Fruit fly (Drosophila melanogaster) whole organism, wandering third instar larva: Measurements from ENCODE around the gene yellow-g2.

Experiments used
- Abd-B ChIP-seq: fragments of >200 bp; optimal IDR thresholded peaks from 2 replicates; lab custom pipeline; 2017; ENCODE audit warnings: missing biosample characterization, missing genetic modification characterization
- CG32264 ChIP-seq: fragments of 200-800 bp; sonication (Bioruptor generic); optimal IDR thresholded peaks from 2 replicates; lab custom pipeline; 2016; ENCODE audit warnings: missing biosample characterization, missing genetic modification characterization
- Dfd ChIP-seq: fragments of >200 bp; optimal IDR thresholded peaks from 2 replicates; lab custom pipeline; 2017; ENCODE audit warnings: missing biosample characterization, missing genetic modification characterization
- Dif ChIP-seq: fragments of 200-275, 200-300 bp; sonication (Bioruptor generic); optimal IDR thresholded peaks from 2 replicates; lab custom pipeline; 2018; ENCODE audit warnings: missing biosample characterization, missing genetic modification characterization; ENCODE audit not compliant: partially characterized antibody
- GATAd ChIP-seq: sonication (Bioruptor generic); optimal IDR thresholded peaks from 2 replicates; lab custom pipeline; 2016; ENCODE audit warnings: missing biosample characterization, missing genetic modification characterization
- HLH106 ChIP-seq: fragments of 200-800 bp; optimal IDR thresholded peaks from 3 replicates; lab custom pipeline; 2019; ENCODE audit warnings: missing biosample characterization, mild to moderate bottlenecking, missing genetic modification characterization, moderate library complexity
- Hnf4 ChIP-seq: fragments of 200-800 bp; sonication (Bioruptor generic); optimal IDR thresholded peaks from 2 replicates; lab custom pipeline; 2016; ENCODE audit warnings: missing biosample characterization, mild to moderate bottlenecking, missing genetic modification characterization
- Hr83 ChIP-seq: fragments of 200-300 bp; sonication (Bioruptor generic); optimal IDR thresholded peaks from 2 replicates; lab custom pipeline; 2016; ENCODE audit warnings: missing biosample characterization, mild to moderate bottlenecking, missing genetic modification characterization, moderate library complexity; ENCODE audit not compliant: poor library complexity, severe bottlenecking
- Mio ChIP-seq: sonication (Bioruptor generic); optimal IDR thresholded peaks from 2 replicates; lab custom pipeline; 2016; ENCODE audit warnings: missing biosample characterization, missing genetic modification characterization
- Myc ChIP-seq: fragments of >200 bp; optimal IDR thresholded peaks from 2 replicates; lab custom pipeline; 2017
- N ChIP-seq: fragments of >200 bp; optimal IDR thresholded peaks from 2 replicates; lab custom pipeline; 2018; ENCODE audit warnings: missing biosample characterization, missing external identifiers, missing genetic modification characterization
- OdsH ChIP-seq: fragments of 200-800 bp; sonication (Bioruptor generic); optimal IDR thresholded peaks from 2 replicates; lab custom pipeline; 2016; ENCODE audit warnings: missing biosample characterization, mild to moderate bottlenecking, missing genetic modification characterization
- Rel ChIP-seq, 2 experiments: fragments of 200-800 bp; sonication (Bioruptor generic) in 1 of 2; optimal IDR thresholded peaks; 2 replicates in 1 of 2; 3 replicates in 1 of 2; lab custom pipeline; 2016 to 2019; ENCODE audit warnings: mild to moderate bottlenecking in 2 of 2, missing biosample characterization in 2 of 2, missing genetic modification characterization in 2 of 2, moderate library complexity in 1 of 2
- Vsx2 ChIP-seq: fragments of 200-300, 225-300 bp; sonication (Bioruptor generic); optimal IDR thresholded peaks from 2 replicates; lab custom pipeline; 2018; ENCODE audit warnings: missing biosample characterization, missing genetic modification characterization; ENCODE audit not compliant: partially characterized antibody
- brk ChIP-seq: fragments of 200-800 bp; sonication (Bioruptor generic); optimal IDR thresholded peaks from 2 replicates; lab custom pipeline; 2016; ENCODE audit warnings: missing biosample characterization, mild to moderate bottlenecking, missing genetic modification characterization
- dl ChIP-seq, 2 experiments: fragments of 175-275, 200-275 bp in 1 of 2; fragments of 200-275 bp in 1 of 2; sonication (Bioruptor generic); optimal IDR thresholded peaks; lab custom pipeline; 2018; ENCODE audit warnings: mild to moderate bottlenecking in 2 of 2, missing biosample characterization in 2 of 2, missing genetic modification characterization in 2 of 2, moderate library complexity in 2 of 2; ENCODE audit not compliant: partially characterized antibody in 2 of 2, insufficient read depth in 1 of 2
- dsf ChIP-seq: sonication (Bioruptor generic); optimal IDR thresholded peaks from 2 replicates; lab custom pipeline; 2016; ENCODE audit warnings: missing biosample characterization, missing genetic modification characterization, borderline replicate concordance
- ey ChIP-seq: fragments of 200-800 bp; sonication (Bioruptor generic); optimal IDR thresholded peaks from 2 replicates; lab custom pipeline; 2016; ENCODE audit warnings: missing biosample characterization, missing genetic modification characterization
- foxo ChIP-seq, 2 experiments: fragments of 200-800 bp; sonication (Bioruptor generic); optimal IDR thresholded peaks; 2 replicates in 1 of 2; 3 replicates in 1 of 2; lab custom pipeline; 2016 to 2017; ENCODE audit warnings: missing biosample characterization in 2 of 2, missing genetic modification characterization in 2 of 2
- fru ChIP-seq: fragments of 200-800 bp; sonication (Bioruptor generic); optimal IDR thresholded peaks from 3 replicates; lab custom pipeline; 2016; ENCODE audit warnings: missing biosample characterization, mild to moderate bottlenecking, missing genetic modification characterization
- jim ChIP-seq: fragments of 175-275, 200-325 bp; sonication (Bioruptor generic); optimal IDR thresholded peaks from 2 replicates; lab custom pipeline; 2016; ENCODE audit warnings: missing biosample characterization, mild to moderate bottlenecking, missing genetic modification characterization
- lola ChIP-seq: fragments of >200 bp; optimal IDR thresholded peaks from 2 replicates; lab custom pipeline; 2017; ENCODE audit warnings: missing biosample characterization, missing genetic modification characterization
- pan ChIP-seq: fragments of >200 bp; optimal IDR thresholded peaks from 2 replicates; lab custom pipeline; 2017
- psq ChIP-seq: fragments of 200-800 bp; sonication (Bioruptor generic); optimal IDR thresholded peaks from 3 replicates; lab custom pipeline; 2017; ENCODE audit warnings: missing biosample characterization, mild to moderate bottlenecking, missing genetic modification characterization, moderate library complexity
- rgr ChIP-seq: fragments of 200-800 bp; sonication (Bioruptor generic); optimal IDR thresholded peaks from 3 replicates; lab custom pipeline; 2016; ENCODE audit warnings: missing biosample characterization, mild to moderate bottlenecking, missing genetic modification characterization
- sage ChIP-seq: fragments of 200-800 bp; sonication (Bioruptor generic); optimal IDR thresholded peaks from 2 replicates; lab custom pipeline; 2016; ENCODE audit warnings: missing biosample characterization, mild to moderate bottlenecking, missing genetic modification characterization
- sv ChIP-seq: fragments of 200-800 bp; sonication (Bioruptor generic); optimal IDR thresholded peaks from 3 replicates; lab custom pipeline; 2016; ENCODE audit warnings: missing biosample characterization, missing genetic modification characterization
- tai ChIP-seq: sonication (Bioruptor generic); optimal IDR thresholded peaks from 2 replicates; lab custom pipeline; 2016; ENCODE audit warnings: missing biosample characterization, missing genetic modification characterization
- woc ChIP-seq: sonication (Bioruptor generic); optimal IDR thresholded peaks from 2 replicates; lab custom pipeline; 2016; ENCODE audit warnings: missing biosample characterization, mild to moderate bottlenecking, missing genetic modification characterization

yellow-g2 gene

dm6 chr3L:2276250-2276649 is at the start of gene yellow-g2:
yellow-g2 (plus strand) TSS chr3L:2276550.
- no peak for TF ChIP-seq dsf (GFP tag; lab: Kevin White, UChicago)
- no peak for TF ChIP-seq Abd-B
- no peak for TF ChIP-seq sage (GFP tag; lab: Kevin White, UChicago)
- no peak for TF ChIP-seq dl (GFP tag; optimal IDR thresholded peaks at IDR 0.05; lab: Kevin White, UChicago; ENCODE audit: insufficient read depth in 1 of 2, partially characterized antibody in 2 of 2)
- TF ChIP-seq Myc (lab: Kevin White, UChicago): no peak
- no peak for TF ChIP-seq Dfd (GFP tag; lab: Kevin White, UChicago)
- TF ChIP-seq sv (GFP tag; lab: Kevin White, UChicago): no peak
- no peak for TF ChIP-seq HLH106 (tag; lab: Kevin White, UChicago)
- TF ChIP-seq Mio (GFP tag; lab: Kevin White, UChicago): no peak
- TF ChIP-seq OdsH (GFP tag; lab: Kevin White, UChicago): no peak
- no peak for TF ChIP-seq N (GFP tag; lab: Kevin White, UChicago)
- no peak for TF ChIP-seq woc
- TF ChIP-seq ey (GFP tag; lab: Kevin White, UChicago): no peak
- TF ChIP-seq rgr (GFP tag; lab: Kevin White, UChicago): no peak
- TF ChIP-seq pan (lab: Kevin White, UChicago): no peak
- no peak for TF ChIP-seq jim (GFP tag; lab: Kevin White, UChicago)
- no peak for TF ChIP-seq Rel (GFP tag; optimal IDR thresholded peaks at IDR 0.05; lab: Kevin White, UChicago)
- no peak for TF ChIP-seq Rel (tag; optimal IDR thresholded peaks at IDR 0.05; lab: Kevin White, UChicago)
- no peak for TF ChIP-seq GATAd (GFP tag; lab: Kevin White, UChicago)

dm6 chr3L:2228367-2229171 is 47.8 kb upstream of the yellow-g2 start:
- TF ChIP-seq Myc (lab: Kevin White, UChicago) (peak; percentile 46), Abd-B (no peak)
- TF ChIP-seq, all 38 proteins: peak for 1

dm6 chr3L:2229172-2229696 is 47.1 kb upstream of the yellow-g2 start, which contains the start of gene Oseg2:
Oseg2 (plus strand) TSS chr3L:2229646.
- peak; percentile 25 for TF ChIP-seq Dif (GFP tag; lab: Kevin White, UChicago)
- no peak for TF ChIP-seq fru (GFP tag; lab: Kevin White, UChicago)
- peak in 1 of 2 experiments; percentile 29 for TF ChIP-seq dl (GFP tag; optimal IDR thresholded peaks at IDR 0.05; lab: Kevin White, UChicago; ENCODE audit: insufficient read depth in 1 of 2, partially characterized antibody in 2 of 2)
- no peak for TF ChIP-seq Hr83 (GFP tag; lab: Kevin White, UChicago)

- TF ChIP-seq sv (GFP tag; lab: Kevin White, UChicago) (no peak), Hr83 (GFP tag; lab: Kevin White, UChicago) (peak; percentile 12), fru (GFP tag; lab: Kevin White, UChicago) (no peak), tai (no peak), jim (GFP tag; lab: Kevin White, UChicago) (no peak), Dif (GFP tag; lab: Kevin White, UChicago) (no peak), CG32264 (no peak), brk (no peak), Rel (GFP tag; optimal IDR thresholded peaks at IDR 0.05; lab: Kevin White, UChicago) (no peak), Rel (tag; optimal IDR thresholded peaks at IDR 0.05; lab: Kevin White, UChicago) (no peak), Mio (GFP tag; lab: Kevin White, UChicago) (no peak), lola (GFP tag; lab: Kevin White, UChicago) (no peak), foxo (GFP tag; optimal IDR thresholded peaks at IDR 0.05; lab: Kevin White, UChicago) (peak in 1 of 2 experiments; percentile 3), Hnf4 (GFP tag; lab: Kevin White, UChicago) (no peak), ey (GFP tag; lab: Kevin White, UChicago) (no peak), Myc (lab: Kevin White, UChicago) (peak; percentile 62), woc (no peak), psq (GFP tag; lab: Kevin White, UChicago) (no peak), HLH106 (tag; lab: Kevin White, UChicago) (no peak), GATAd (GFP tag; lab: Kevin White, UChicago) (no peak), Abd-B (no peak), Vsx2 (no peak)
Measured at dm6 chr3L:2237034-2237433, 39.3 kb upstream of the yellow-g2 start, which contains the start of gene CG9018. CG9018 (minus strand) TSS chr3L:2237076.
